Worm (Caenorhabditis elegans) whole organism, L2 larva: ENCODE data around the gene F13D11.4.

Source experiments
- aly-2 ChIP-seq: fragments of 150-350 bp; optimal IDR thresholded peaks from 2 replicates; lab custom pipeline; 2014; ENCODE audit warnings: missing biosample characterization, missing genetic modification characterization
- gmeb-1 ChIP-seq: fragments of 150-350 bp; optimal IDR thresholded peaks from 2 replicates; lab custom pipeline; 2014; ENCODE audit warnings: missing biosample characterization, missing genetic modification characterization
- mbf-1 ChIP-seq: sonication (generic microtip); optimal IDR thresholded peaks from 2 replicates; lab custom pipeline; 2017; ENCODE audit warnings: missing biosample characterization, missing genetic modification characterization
- nhr-10 ChIP-seq: sonication (generic microtip); optimal IDR thresholded peaks from 2 replicates; lab custom pipeline; 2017; ENCODE audit warnings: missing biosample characterization, missing genetic modification characterization
- nhr-77 ChIP-seq: fragments of 150-350 bp; optimal IDR thresholded peaks from 2 replicates; lab custom pipeline; 2014; ENCODE audit warnings: missing biosample characterization, missing genetic modification characterization
- sem-4 ChIP-seq: fragments of 150-350 bp; optimal IDR thresholded peaks from 2 replicates; lab custom pipeline; 2014; ENCODE audit warnings: missing biosample characterization, missing genetic modification reagents, missing genetic modification characterization
- snpc-4 ChIP-seq: fragments of 150-350 bp; optimal IDR thresholded peaks from 2 replicates; lab custom pipeline; 2014; ENCODE audit warnings: missing biosample characterization, missing genetic modification characterization

DNA sequence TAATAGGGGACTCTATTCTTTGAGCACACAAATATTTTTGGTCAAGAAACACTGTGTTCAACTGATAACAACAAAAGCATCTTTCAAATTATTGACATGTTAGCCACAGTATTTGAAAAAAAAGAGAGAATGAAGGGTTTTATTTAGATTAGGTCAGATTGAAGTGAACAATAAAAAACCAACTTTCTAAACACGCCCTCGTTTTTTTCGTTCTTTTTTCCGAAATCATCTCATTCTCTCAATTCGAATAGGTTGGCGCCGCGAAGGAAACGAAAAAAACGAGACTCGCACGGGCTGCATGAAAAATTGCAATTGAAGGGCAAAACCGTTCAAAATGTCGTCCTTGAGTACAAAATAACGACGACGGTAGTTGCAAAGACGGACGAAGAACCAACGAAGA, 20.3 kb downstream of the F13D11.4 start:
- TF ChIP-seq nhr-77 (no peak), aly-2 (tag; lab: Kevin White, UChicago) (no peak), sem-4 (tag; lab: Kevin White, UChicago) (no peak), gmeb-1 (tag; lab: Kevin White, UChicago) (no peak), snpc-4 (tag; lab: Kevin White, UChicago) (no peak), nhr-10 (tag; lab: Kevin White, UChicago) (no peak), mbf-1 (no peak)
